Fruit fly (Drosophila melanogaster) whole organism, embryonic: ENCODE measurements around the gene CG42656.

ENCODE experiments used
- Atf-2 ChIP-seq: fragments of 200-800 bp; sonication (Bioruptor generic); optimal IDR thresholded peaks from 2 replicates; lab custom pipeline; 2016; ENCODE audit warnings: missing biosample characterization, missing genetic modification characterization
- Awh ChIP-seq: fragments of 200-800 bp; sonication (Bioruptor generic); IDR thresholded peaks from 2 replicates; pipeline ENCODE4, ENCODE4 v1.3.6; 2022; ENCODE audit warnings: missing biosample characterization, missing genetic modification characterization
- Bteb2 ChIP-seq: fragments of 200-800 bp; sonication (Bioruptor generic); optimal IDR thresholded peaks from 2 replicates; lab custom pipeline; 2016; ENCODE audit warnings: missing biosample characterization, missing genetic modification characterization
- CG10274 ChIP-seq: fragments of 200-800 bp; sonication (Bioruptor generic); optimal IDR thresholded peaks from 3 replicates; lab custom pipeline; 2017; ENCODE audit warnings: missing biosample characterization, mild to moderate bottlenecking, missing genetic modification characterization
- CG10565 ChIP-seq: fragments of 200-800 bp; sonication (Bioruptor generic); optimal IDR thresholded peaks from 3 replicates; lab custom pipeline; 2016; ENCODE audit warnings: missing biosample characterization, mild to moderate bottlenecking, missing genetic modification characterization
- CG11398 ChIP-seq: fragments of 200-800 bp; sonication (Bioruptor generic); optimal IDR thresholded peaks from 2 replicates; lab custom pipeline; 2016; ENCODE audit warnings: missing biosample characterization, missing genetic modification characterization
- CG12299 ChIP-seq: fragments of 200-800 bp; sonication (Bioruptor generic); optimal IDR thresholded peaks from 2 replicates; lab custom pipeline; 2018; ENCODE audit warnings: missing biosample characterization, mild to moderate bottlenecking, missing genetic modification characterization
- CG15696 ChIP-seq: fragments of 200-800 bp; sonication (Bioruptor generic); optimal IDR thresholded peaks from 2 replicates; lab custom pipeline; 2019; ENCODE audit warnings: missing biosample characterization, mild to moderate bottlenecking, missing genetic modification characterization, moderate library complexity
- CG17328 ChIP-seq: fragments of 200-800 bp; sonication (Bioruptor generic); IDR thresholded peaks from 2 replicates; pipeline ENCODE4 v1.3.6; 2022; ENCODE audit warnings: missing biosample characterization, missing genetic modification characterization
- CG17568 ChIP-seq: fragments of 200-800 bp; sonication (Bioruptor generic); optimal IDR thresholded peaks from 2 replicates; lab custom pipeline; 2018; ENCODE audit warnings: missing biosample characterization, mild to moderate bottlenecking, missing genetic modification characterization, moderate library complexity
- CG2129 ChIP-seq: fragments of 200-800 bp; sonication (Bioruptor generic); IDR thresholded peaks from 2 replicates; pipeline ENCODE4 v1.3.6; 2022; ENCODE audit warnings: missing biosample characterization, missing genetic modification characterization; ENCODE audit not compliant: partially characterized antibody
- CG31388 ChIP-seq: fragments of 200-800 bp; sonication (Bioruptor generic); optimal IDR thresholded peaks from 2 replicates; lab custom pipeline; 2016; ENCODE audit warnings: missing biosample characterization, missing genetic modification characterization
- CG3163 ChIP-seq: fragments of 200-800 bp; sonication (Bioruptor generic); optimal IDR thresholded peaks from 3 replicates; lab custom pipeline; 2016; ENCODE audit warnings: missing biosample characterization, missing genetic modification characterization
- CG4617 ChIP-seq: fragments of 200-800 bp; sonication (Bioruptor generic); optimal IDR thresholded peaks from 3 replicates; lab custom pipeline; 2016; ENCODE audit warnings: missing biosample characterization, missing genetic modification characterization, borderline replicate concordance
- CG4707 ChIP-seq: fragments of 200-800 bp; sonication (Bioruptor generic); optimal IDR thresholded peaks from 2 replicates; lab custom pipeline; 2018; ENCODE audit warnings: missing biosample characterization, mild to moderate bottlenecking, missing genetic modification characterization, moderate library complexity
- CG6654 ChIP-seq: fragments of 200-800 bp; sonication (Bioruptor generic); optimal IDR thresholded peaks from 2 replicates; lab custom pipeline; 2017; ENCODE audit warnings: missing biosample characterization, mild to moderate bottlenecking, missing genetic modification characterization
- CG7372 ChIP-seq: fragments of 200-800 bp; sonication (Bioruptor generic); IDR thresholded peaks from 2 replicates; pipeline ENCODE4 v1.3.6; 2022; ENCODE audit warnings: missing biosample characterization, missing genetic modification characterization
- CG7556 ChIP-seq: fragments of 200-800 bp; sonication (Bioruptor generic); optimal IDR thresholded peaks from 2 replicates; lab custom pipeline; 2017; ENCODE audit warnings: missing biosample characterization, mild to moderate bottlenecking, missing genetic modification characterization
- CG9797 ChIP-seq: fragments of 200-800 bp; sonication (Bioruptor generic); optimal IDR thresholded peaks from 3 replicates; lab custom pipeline; 2018; ENCODE audit warnings: missing biosample characterization, mild to moderate bottlenecking, missing genetic modification characterization
- CG9817 ChIP-seq: fragments of 200-800 bp; sonication (Bioruptor generic); optimal IDR thresholded peaks from 2 replicates; lab custom pipeline; 2018; ENCODE audit warnings: missing biosample characterization, mild to moderate bottlenecking, missing genetic modification characterization, moderate library complexity
- Dad ChIP-seq: fragments of 200-800 bp; sonication (Bioruptor generic); optimal IDR thresholded peaks from 3 replicates; lab custom pipeline; 2016; ENCODE audit warnings: missing biosample characterization, missing genetic modification characterization
- Doc3 ChIP-seq: fragments of 200-800 bp; sonication (Bioruptor generic); IDR thresholded peaks from 3 replicates; pipeline ENCODE4 v1.3.6; 2022; ENCODE audit warnings: missing biosample characterization, missing genetic modification characterization; ENCODE audit not compliant: partially characterized antibody
- Dref ChIP-seq: fragments of 200-800 bp; sonication (Bioruptor generic); IDR thresholded peaks from 2 replicates; pipeline ENCODE4 v1.3.6; 2022; ENCODE audit warnings: missing biosample characterization, missing genetic modification characterization
- HLH3B ChIP-seq: fragments of 200-800 bp; sonication (Bioruptor generic); IDR thresholded peaks from 2 replicates; pipeline ENCODE4 v1.3.6; 2022; ENCODE audit warnings: missing biosample characterization, missing genetic modification characterization
- HLH4C ChIP-seq: fragments of 200-800 bp; sonication (Bioruptor generic); IDR thresholded peaks from 3 replicates; pipeline ENCODE4 v1.3.6; 2022; ENCODE audit warnings: missing biosample characterization, missing genetic modification characterization; ENCODE audit not compliant: partially characterized antibody
- MBD-R2 ChIP-seq: fragments of 200-800 bp; sonication (Bioruptor generic); IDR thresholded peaks from 2 replicates; pipeline ENCODE4 v1.3.6; 2022; ENCODE audit warnings: missing biosample characterization, missing genetic modification characterization
- MTF-1 ChIP-seq: fragments of 200-800 bp; sonication (Bioruptor generic); optimal IDR thresholded peaks from 2 replicates; lab custom pipeline; 2018; ENCODE audit warnings: missing biosample characterization, mild to moderate bottlenecking, missing genetic modification characterization, borderline replicate concordance
- Myb ChIP-seq: fragments of 200-800 bp; sonication (Bioruptor generic); optimal IDR thresholded peaks from 2 replicates; lab custom pipeline; 2016; ENCODE audit warnings: missing biosample characterization, missing genetic modification characterization
- Oli ChIP-seq: fragments of 200-800 bp; sonication (Bioruptor generic); optimal IDR thresholded peaks from 2 replicates; lab custom pipeline; 2018; ENCODE audit warnings: missing biosample characterization, mild to moderate bottlenecking, missing genetic modification characterization, moderate library complexity
- PHDP ChIP-seq: fragments of 200-800 bp; sonication (Bioruptor generic); optimal IDR thresholded peaks from 3 replicates; lab custom pipeline; 2018; ENCODE audit warnings: missing biosample characterization, mild to moderate bottlenecking, missing genetic modification characterization, moderate library complexity
- Ptx1 ChIP-seq: fragments of 200-800 bp; sonication (Bioruptor generic); IDR thresholded peaks from 2 replicates; pipeline ENCODE4 v1.3.6; 2022; ENCODE audit warnings: missing biosample characterization, missing genetic modification characterization
- Sox100B ChIP-seq: fragments of 200-800 bp; sonication (Bioruptor generic); optimal IDR thresholded peaks from 3 replicates; lab custom pipeline; 2018; ENCODE audit warnings: missing biosample characterization, mild to moderate bottlenecking, missing genetic modification characterization
- TFAM ChIP-seq: fragments of 200-800 bp; sonication (Bioruptor generic); optimal IDR thresholded peaks from 2 replicates; lab custom pipeline; 2017; ENCODE audit warnings: missing biosample characterization, missing genetic modification characterization, inconsistent platforms
- Taf1 ChIP-seq: fragments of 200-800 bp; sonication (Bioruptor generic); IDR thresholded peaks from 2 replicates; pipeline ENCODE4 v1.3.6; 2022; ENCODE audit warnings: missing biosample characterization, missing genetic modification characterization
- ato ChIP-seq: fragments of 200-800 bp; sonication (Bioruptor generic); IDR thresholded peaks from 2 replicates; pipeline ENCODE4 v1.3.6; 2022; ENCODE audit warnings: missing biosample characterization, missing genetic modification characterization; ENCODE audit not compliant: partially characterized antibody
- ems ChIP-seq: fragments of 200-800 bp; sonication (Bioruptor generic); optimal IDR thresholded peaks from 3 replicates; lab custom pipeline; 2016; ENCODE audit warnings: missing biosample characterization, missing genetic modification characterization
- gem ChIP-seq: fragments of 200-800 bp; sonication (Bioruptor generic); optimal IDR thresholded peaks from 2 replicates; lab custom pipeline; 2019; ENCODE audit warnings: missing biosample characterization, mild to moderate bottlenecking, missing genetic modification characterization, moderate library complexity
- gfzf ChIP-seq: fragments of 200-800 bp; sonication (Bioruptor generic); optimal IDR thresholded peaks from 2 replicates; lab custom pipeline; 2016; ENCODE audit warnings: missing biosample characterization, mild to moderate bottlenecking, missing genetic modification characterization, moderate library complexity
- her ChIP-seq: fragments of 200-800 bp; sonication (Bioruptor generic); optimal IDR thresholded peaks from 2 replicates; lab custom pipeline; 2016; ENCODE audit warnings: missing biosample characterization, missing genetic modification characterization
- jigr1 ChIP-seq: fragments of 200-800 bp; sonication (Bioruptor generic); IDR thresholded peaks from 3 replicates; pipeline ENCODE4 v1.3.6; 2022; ENCODE audit warnings: missing biosample characterization, missing genetic modification characterization
- lmd ChIP-seq: fragments of 200-800 bp; sonication (Bioruptor generic); IDR thresholded peaks from 2 replicates; pipeline ENCODE4 v1.3.6; 2022; ENCODE audit warnings: missing biosample characterization, missing genetic modification characterization
- maf-S ChIP-seq: fragments of 200-800 bp; sonication (Bioruptor generic); optimal IDR thresholded peaks from 2 replicates; lab custom pipeline; 2016; ENCODE audit warnings: missing biosample characterization, missing genetic modification characterization
- mld ChIP-seq: fragments of 200-800 bp; sonication (Bioruptor generic); IDR thresholded peaks from 3 replicates; pipeline ENCODE4 v1.3.6; 2022; ENCODE audit warnings: missing biosample characterization, missing genetic modification characterization; ENCODE audit not compliant: partially characterized antibody
- pho ChIP-seq: fragments of 200-800 bp; sonication (Bioruptor generic); optimal IDR thresholded peaks from 2 replicates; lab custom pipeline; 2016; ENCODE audit warnings: missing biosample characterization, missing genetic modification characterization
- pita ChIP-seq: fragments of 200-800 bp; sonication (Bioruptor generic); optimal IDR thresholded peaks from 2 replicates; lab custom pipeline; 2017; ENCODE audit warnings: missing biosample characterization, mild to moderate bottlenecking, missing genetic modification characterization
- psq ChIP-seq: fragments of 200-800 bp; sonication (Bioruptor generic); optimal IDR thresholded peaks from 2 replicates; lab custom pipeline; 2017; ENCODE audit warnings: missing biosample characterization, missing genetic modification characterization
- sens-2 ChIP-seq: fragments of 200-800 bp; sonication (Bioruptor generic); IDR thresholded peaks from 2 replicates; pipeline ENCODE4 v1.3.6; 2022; ENCODE audit warnings: missing biosample characterization, missing genetic modification characterization
- shn ChIP-seq: fragments of 200-800 bp; sonication (Bioruptor generic); optimal IDR thresholded peaks from 3 replicates; lab custom pipeline; 2016; ENCODE audit warnings: missing biosample characterization, missing genetic modification characterization
- unpg ChIP-seq: fragments of 200-800 bp; sonication (Bioruptor generic); optimal IDR thresholded peaks from 3 replicates; lab custom pipeline; 2018; ENCODE audit warnings: missing biosample characterization, mild to moderate bottlenecking, missing genetic modification characterization, moderate library complexity
- vfl ChIP-seq: fragments of 200-800 bp; sonication (Bioruptor generic); optimal IDR thresholded peaks from 2 replicates; lab custom pipeline; 2016; ENCODE audit warnings: missing biosample characterization, missing genetic modification characterization
- z ChIP-seq: fragments of 200-800 bp; sonication (Bioruptor generic); IDR thresholded peaks from 3 replicates; pipeline ENCODE4 v1.3.6; 2022; ENCODE audit warnings: missing biosample characterization, missing genetic modification characterization

The CG42656 gene

DNA sequence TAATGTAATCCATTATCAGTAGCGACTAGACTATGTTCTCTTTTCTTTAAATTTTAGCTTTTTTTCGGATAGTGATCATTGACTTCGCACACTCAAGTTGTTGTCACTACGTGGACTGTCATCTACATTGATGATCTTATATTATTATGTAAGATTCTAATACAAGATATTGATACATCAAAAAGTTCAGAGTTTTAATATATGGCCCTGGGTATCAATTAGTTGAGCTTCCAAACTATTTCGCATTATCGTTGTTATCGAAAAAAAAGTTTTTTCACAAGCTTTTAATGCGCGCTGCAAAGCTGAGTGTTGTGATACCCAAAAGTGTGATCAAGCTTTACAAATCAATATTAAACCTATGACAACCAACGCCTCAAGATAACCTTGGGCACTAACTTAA is 972 bp downstream of the CG42656 start (continued):
- TF ChIP-seq Sox100B (no peak), HLH4C (GFP tag; lab: Robert Waterston, UW) (peak; percentile 91), vfl (GFP tag; lab: Kevin White, UChicago) (no peak), shn (GFP tag; lab: Kevin White, UChicago) (no peak), TFAM (GFP tag; lab: Kevin White, UChicago) (no peak), HLH3B (no peak), gem (tag; lab: Kevin White, UChicago) (peak; percentile 51), her (no peak), CG15696 (tag; lab: Kevin White, UChicago) (no peak), CG10565 (GFP tag; lab: Kevin White, UChicago) (no peak), pita (no peak), CG3163 (GFP tag; lab: Kevin White, UChicago) (no peak), CG7372 (GFP tag; lab: Robert Waterston, UW) (0 out of 2 replicates have a peak, but pooled peaks have one; percentile 6), pho (GFP tag; lab: Kevin White, UChicago) (no peak), Ptx1 (GFP tag; lab: Robert Waterston, UW) (peak; percentile 40), CG17568 (GFP tag; lab: Kevin White, UChicago) (no peak), CG6654 (GFP tag; lab: Kevin White, UChicago) (no peak), ato (peak; percentile 65), CG4707 (GFP tag; lab: Kevin White, UChicago) (no peak), CG2129 (GFP tag; lab: Robert Waterston, UW) (no peak), Dref (peak; percentile 67), Awh (GFP tag; lab: Robert Waterston, UW) (no peak; the same call in 1 of the 2 replicates), gfzf (GFP tag; lab: Kevin White, UChicago) (peak; percentile 6), CG17328 (GFP tag; lab: Robert Waterston, UW) (no peak), MBD-R2 (GFP tag; lab: Robert Waterston, UW) (peak; percentile 17; the same call in 1 of the 2 replicates), unpg (GFP tag; lab: Kevin White, UChicago) (peak; percentile 23), psq (GFP tag; lab: Kevin White, UChicago) (no peak), lmd (GFP tag; lab: Robert Waterston, UW) (no peak; the same call in 1 of the 2 replicates), Oli (tag; lab: Kevin White, UChicago) (peak; percentile 33), ems (GFP tag; lab: Kevin White, UChicago) (peak; percentile 23), z (GFP tag; lab: Robert Waterston, UW) (no peak), jigr1 (GFP tag; lab: Robert Waterston, UW) (no peak), MTF-1 (no peak), Myb (GFP tag; lab: Kevin White, UChicago) (no peak), CG11398 (no peak), Bteb2 (GFP tag; lab: Kevin White, UChicago) (no peak), PHDP (no peak), Doc3 (GFP tag; lab: Robert Waterston, UW) (no peak), CG10274 (no peak), Atf-2 (no peak), Taf1 (GFP tag; lab: Robert Waterston, UW) (no peak), CG31388 (no peak), CG9817 (no peak), CG7556 (peak; percentile 12), CG12299 (tag; lab: Kevin White, UChicago) (no peak), CG9797 (GFP tag; lab: Kevin White, UChicago) (no peak), mld (0 out of 3 replicates have a peak, but pooled peaks have one; percentile 11), CG4617 (GFP tag; lab: Kevin White, UChicago) (no peak), Dad (no peak), sens-2 (no peak), maf-S (GFP tag; lab: Kevin White, UChicago) (no peak)
